Fruit fly (Drosophila melanogaster) whole organism, embryonic: Measurements from ENCODE around the gene CG9522.
A peak's percentile ranks its signal among the peaks of the same experiment; 100 is the strongest.

ENCODE experiments used
- Ada2b ChIP-seq: fragments of 200-800 bp; sonication (Bioruptor generic); IDR thresholded peaks from 2 replicates; pipeline ENCODE4 v1.3.6; 2022; ENCODE audit warnings: missing biosample characterization, missing genetic modification characterization
- Adf1 ChIP-seq: fragments of 200-800 bp; sonication (Bioruptor generic); IDR thresholded peaks from 2 replicates; pipeline ENCODE4 v1.3.6; 2022; ENCODE audit warnings: missing biosample characterization, missing genetic modification characterization
- Antp ChIP-seq: fragments of 200-800 bp; sonication (Bioruptor generic); optimal IDR thresholded peaks from 3 replicates; lab custom pipeline; 2016; ENCODE audit warnings: missing biosample characterization, missing genetic modification characterization
- CG12391 ChIP-seq: fragments of 200-800 bp; sonication (Bioruptor generic); optimal IDR thresholded peaks from 3 replicates; lab custom pipeline; 2018; ENCODE audit warnings: missing biosample characterization, mild to moderate bottlenecking, missing genetic modification characterization, moderate library complexity
- CG13424 ChIP-seq: fragments of 200-800 bp; sonication (Bioruptor generic); optimal IDR thresholded peaks from 2 replicates; lab custom pipeline; 2019; ENCODE audit warnings: missing biosample characterization, mild to moderate bottlenecking, missing genetic modification characterization, moderate library complexity
- CG13624 ChIP-seq: fragments of 200-800 bp; sonication (Bioruptor generic); optimal IDR thresholded peaks from 2 replicates; lab custom pipeline; 2016; ENCODE audit warnings: missing biosample characterization, missing genetic modification characterization
- CG13894 ChIP-seq: fragments of 200-800 bp; sonication (Bioruptor generic); optimal IDR thresholded peaks from 3 replicates; lab custom pipeline; 2018; ENCODE audit warnings: missing biosample characterization, mild to moderate bottlenecking, missing genetic modification characterization, moderate library complexity
- CG14965 ChIP-seq: fragments of 200-800 bp; sonication (Bioruptor generic); optimal IDR thresholded peaks from 2 replicates; lab custom pipeline; 2016; ENCODE audit warnings: missing biosample characterization, missing genetic modification characterization, borderline replicate concordance
- CG15269 ChIP-seq: fragments of 200-800 bp; sonication (Bioruptor generic); optimal IDR thresholded peaks from 2 replicates; lab custom pipeline; 2018; ENCODE audit warnings: missing biosample characterization, mild to moderate bottlenecking, missing genetic modification characterization, moderate library complexity
- CG15479 ChIP-seq: fragments of 200-800 bp; sonication (Bioruptor generic); optimal IDR thresholded peaks from 3 replicates; lab custom pipeline; 2019; ENCODE audit warnings: missing biosample characterization, mild to moderate bottlenecking, missing genetic modification characterization, moderate library complexity
- CG17359 ChIP-seq: fragments of 200-800 bp; sonication (Bioruptor generic); optimal IDR thresholded peaks from 3 replicates; lab custom pipeline; 2018; ENCODE audit warnings: missing biosample characterization, mild to moderate bottlenecking, missing genetic modification characterization, moderate library complexity
- CG2199 ChIP-seq: fragments of 200-800 bp; sonication (Bioruptor generic); IDR thresholded peaks from 3 replicates; pipeline ENCODE4 v1.3.6; 2022; ENCODE audit warnings: missing biosample characterization, missing genetic modification characterization
- CG2678 ChIP-seq: fragments of 200-800 bp; sonication (Bioruptor generic); optimal IDR thresholded peaks from 3 replicates; lab custom pipeline; 2019; ENCODE audit warnings: missing biosample characterization, mild to moderate bottlenecking, missing genetic modification characterization, moderate library complexity
- CG31365 ChIP-seq: fragments of 200-800 bp; sonication (Bioruptor generic); optimal IDR thresholded peaks from 2 replicates; lab custom pipeline; 2018; ENCODE audit warnings: missing biosample characterization, mild to moderate bottlenecking, missing genetic modification characterization
- CG3838 ChIP-seq: fragments of 200-800 bp; sonication (Bioruptor generic); optimal IDR thresholded peaks from 3 replicates; lab custom pipeline; 2016; ENCODE audit warnings: missing biosample characterization, missing genetic modification characterization
- CG5953 ChIP-seq: fragments of 200-800 bp; sonication (Bioruptor generic); IDR thresholded peaks from 2 replicates; pipeline ENCODE4 v1.3.6; 2022; ENCODE audit warnings: missing biosample characterization, missing genetic modification characterization
- CG6654 ChIP-seq: fragments of 200-800 bp; sonication (Bioruptor generic); optimal IDR thresholded peaks from 2 replicates; lab custom pipeline; 2017; ENCODE audit warnings: missing biosample characterization, mild to moderate bottlenecking, missing genetic modification characterization
- CG6689 ChIP-seq: fragments of 200-800 bp; sonication (Bioruptor generic); IDR thresholded peaks from 2 replicates; pipeline ENCODE4 v1.3.6; 2022; ENCODE audit warnings: missing biosample characterization, missing genetic modification characterization
- CG7357 ChIP-seq: fragments of 200-800 bp; sonication (Bioruptor generic); IDR thresholded peaks from 3 replicates; pipeline ENCODE4 v1.3.6; 2022; ENCODE audit warnings: missing biosample characterization, missing genetic modification characterization
- CG7556 ChIP-seq: fragments of 200-800 bp; sonication (Bioruptor generic); optimal IDR thresholded peaks from 2 replicates; lab custom pipeline; 2017; ENCODE audit warnings: missing biosample characterization, mild to moderate bottlenecking, missing genetic modification characterization
- CG7745 ChIP-seq: fragments of 200-800 bp; sonication (Bioruptor generic); optimal IDR thresholded peaks from 2 replicates; lab custom pipeline; 2018; ENCODE audit warnings: missing biosample characterization, mild to moderate bottlenecking, missing genetic modification characterization, moderate library complexity
- CoRest ChIP-seq: fragments of 200-800 bp; sonication (Bioruptor generic); optimal IDR thresholded peaks from 3 replicates; lab custom pipeline; 2018; ENCODE audit warnings: missing biosample characterization, mild to moderate bottlenecking, missing genetic modification characterization, moderate library complexity
- D19A ChIP-seq: fragments of 200-800 bp; optimal IDR thresholded peaks from 3 replicates; lab custom pipeline; 2019; ENCODE audit warnings: missing biosample characterization, mild to moderate bottlenecking, missing genetic modification characterization, moderate library complexity
- Dll ChIP-seq: fragments of 200-800 bp; sonication (Bioruptor generic); IDR thresholded peaks from 4 replicates; pipeline ENCODE4 v1.3.6; 2022; ENCODE audit warnings: missing biosample characterization, missing genetic modification characterization; ENCODE audit not compliant: partially characterized antibody
- Dref ChIP-seq: fragments of 200-800 bp; sonication (Bioruptor generic); IDR thresholded peaks from 2 replicates; pipeline ENCODE4 v1.3.6; 2022; ENCODE audit warnings: missing biosample characterization, missing genetic modification characterization
- E2f1 ChIP-seq: fragments of 200-800 bp; sonication (Bioruptor generic); IDR thresholded peaks from 2 replicates; pipeline ENCODE4 v1.3.6; 2022; ENCODE audit warnings: missing biosample characterization, missing genetic modification characterization
- Fer3 ChIP-seq: fragments of 200-800 bp; sonication (Bioruptor generic); optimal IDR thresholded peaks from 2 replicates; lab custom pipeline; 2018; ENCODE audit warnings: missing biosample characterization, mild to moderate bottlenecking, missing genetic modification characterization, moderate library complexity
- HLH3B ChIP-seq: fragments of 200-800 bp; sonication (Bioruptor generic); IDR thresholded peaks from 2 replicates; pipeline ENCODE4 v1.3.6; 2022; ENCODE audit warnings: missing biosample characterization, missing genetic modification characterization
- Hmx ChIP-seq: fragments of 200-800 bp; sonication (Bioruptor generic); optimal IDR thresholded peaks from 2 replicates; lab custom pipeline; 2016; ENCODE audit warnings: missing biosample characterization, missing genetic modification characterization
- Hr39 ChIP-seq: fragments of >200 bp; optimal IDR thresholded peaks from 2 replicates; lab custom pipeline; 2017
- Mad ChIP-seq: fragments of 200-800 bp; sonication (Bioruptor generic); optimal IDR thresholded peaks from 2 replicates; lab custom pipeline; 2016; ENCODE audit warnings: missing biosample characterization, missing genetic modification characterization
- Max ChIP-seq: fragments of 200-800 bp; sonication (Bioruptor generic); optimal IDR thresholded peaks from 2 replicates; lab custom pipeline; 2016; ENCODE audit warnings: missing biosample characterization, mild to moderate bottlenecking, missing genetic modification characterization
- Opbp ChIP-seq: fragments of 200-800 bp; sonication (Bioruptor generic); IDR thresholded peaks from 3 replicates; pipeline ENCODE4 v1.3.6; 2022; ENCODE audit warnings: missing biosample characterization, missing genetic modification characterization; ENCODE audit not compliant: partially characterized antibody
- chm ChIP-seq: fragments of 200-800 bp; sonication (Bioruptor generic); IDR thresholded peaks from 2 replicates; pipeline ENCODE4 v1.3.6; 2022; ENCODE audit warnings: missing biosample characterization, missing genetic modification characterization
- ci ChIP-seq: fragments of 200-800 bp; sonication (Bioruptor generic); IDR thresholded peaks from 3 replicates; pipeline ENCODE4 v1.3.6; 2022; ENCODE audit warnings: missing biosample characterization, missing genetic modification characterization
- cwo ChIP-seq: fragments of 200-800 bp; sonication (Bioruptor generic); optimal IDR thresholded peaks from 3 replicates; lab custom pipeline; 2017; ENCODE audit warnings: missing biosample characterization, missing genetic modification characterization, mild to moderate bottlenecking, moderate library complexity, missing genetic modification reagents
- dmrt11E ChIP-seq: fragments of 200-800 bp; sonication (Bioruptor generic); optimal IDR thresholded peaks from 3 replicates; lab custom pipeline; 2018; ENCODE audit warnings: missing biosample characterization, mild to moderate bottlenecking, missing genetic modification characterization, moderate library complexity
- gcm ChIP-seq: fragments of 200-800 bp; sonication (Bioruptor generic); optimal IDR thresholded peaks from 2 replicates; lab custom pipeline; 2019; ENCODE audit warnings: missing biosample characterization, mild to moderate bottlenecking, missing genetic modification characterization, moderate library complexity
- gem ChIP-seq: fragments of 200-800 bp; sonication (Bioruptor generic); optimal IDR thresholded peaks from 2 replicates; lab custom pipeline; 2019; ENCODE audit warnings: missing biosample characterization, mild to moderate bottlenecking, missing genetic modification characterization, moderate library complexity
- gsb-n ChIP-seq: fragments of 200-800 bp; sonication (Bioruptor generic); optimal IDR thresholded peaks from 3 replicates; lab custom pipeline; 2018; ENCODE audit warnings: missing biosample characterization, mild to moderate bottlenecking, missing genetic modification characterization
- lmd ChIP-seq: fragments of 200-800 bp; sonication (Bioruptor generic); IDR thresholded peaks from 2 replicates; pipeline ENCODE4 v1.3.6; 2022; ENCODE audit warnings: missing biosample characterization, missing genetic modification characterization
- maf-S ChIP-seq: fragments of 200-800 bp; sonication (Bioruptor generic); optimal IDR thresholded peaks from 2 replicates; lab custom pipeline; 2016; ENCODE audit warnings: missing biosample characterization, missing genetic modification characterization
- so ChIP-seq: fragments of 200-800 bp; sonication (Bioruptor generic); IDR thresholded peaks from 3 replicates; pipeline ENCODE4 v1.3.6; 2022; ENCODE audit warnings: missing biosample characterization, missing genetic modification characterization
- tgo ChIP-seq: fragments of 200-800 bp; sonication (Bioruptor generic); IDR thresholded peaks from 3 replicates; pipeline ENCODE4 v1.3.6; 2022; ENCODE audit warnings: missing biosample characterization, missing genetic modification characterization
- vfl ChIP-seq: fragments of 200-800 bp; sonication (Bioruptor generic); optimal IDR thresholded peaks from 2 replicates; lab custom pipeline; 2016; ENCODE audit warnings: missing biosample characterization, missing genetic modification characterization
- yki ChIP-seq: fragments of >200 bp; optimal IDR thresholded peaks from 3 replicates; lab custom pipeline; 2018
- z ChIP-seq: fragments of 200-800 bp; sonication (Bioruptor generic); IDR thresholded peaks from 3 replicates; pipeline ENCODE4 v1.3.6; 2022; ENCODE audit warnings: missing biosample characterization, missing genetic modification characterization
- zen2 ChIP-seq: fragments of 200-800 bp; sonication (Bioruptor generic); IDR thresholded peaks from 3 replicates; pipeline ENCODE4 v1.3.6; 2022; ENCODE audit warnings: missing biosample characterization, missing genetic modification characterization; ENCODE audit not compliant: partially characterized antibody
- zfh2 ChIP-seq: fragments of 200-800 bp; sonication (Bioruptor generic); optimal IDR thresholded peaks from 2 replicates; lab custom pipeline; 2016; ENCODE audit warnings: missing biosample characterization, missing genetic modification characterization

CG9522 gene

dm6 chrX:14841893-14842505 lies 6.6 kb downstream of the CG9522 start (continued):
- no peak for TF ChIP-seq CG31365 (tag; lab: Kevin White, UChicago)
- TF ChIP-seq zfh2 (GFP tag; lab: Kevin White, UChicago), result no peak
- TF ChIP-seq CG2199 (GFP tag; lab: Robert Waterston, UW), result 0 out of 3 replicates have a peak, but pooled peaks have one; percentile 43
- TF ChIP-seq CG12391, result no peak
- no peak for TF ChIP-seq so (GFP tag; lab: Robert Waterston, UW)
- TF ChIP-seq yki, result no peak

dm6 chrX:14840417-14840872 lies 8.2 kb downstream of the CG9522 start:
- TF ChIP-seq Hmx, result no peak
- no peak for TF ChIP-seq Opbp
- TF ChIP-seq CoRest (tag; lab: Kevin White, UChicago), result peak; percentile 67
- no peak for TF ChIP-seq CG15479 (GFP tag; lab: Kevin White, UChicago)
- TF ChIP-seq CG3838, result no peak
- peak; percentile 47; the same call in 1 of the 2 replicates for TF ChIP-seq lmd (GFP tag; lab: Robert Waterston, UW)
- no peak for TF ChIP-seq Adf1
- TF ChIP-seq CG7745, result no peak
- peak; percentile 81 for TF ChIP-seq gem (tag; lab: Kevin White, UChicago)
- peak; percentile 60 for TF ChIP-seq Fer3 (tag; lab: Kevin White, UChicago)
- TF ChIP-seq CG13624 (GFP tag; lab: Kevin White, UChicago), result no peak
- peak; percentile 56 for TF ChIP-seq CG7556 (GFP tag; lab: Kevin White, UChicago)
- peak; percentile 56 for TF ChIP-seq gcm
- TF ChIP-seq cwo (GFP tag; lab: Kevin White, UChicago), result peak; percentile 26
- TF ChIP-seq CG14965 (GFP tag; lab: Kevin White, UChicago), result no peak
- TF ChIP-seq tgo (GFP tag; lab: Robert Waterston, UW), result peak; percentile 56; the same call in 2 of the 3 replicates
- no peak for TF ChIP-seq Dll (GFP tag; lab: Robert Waterston, UW)
- no peak for TF ChIP-seq CG7357 (GFP tag; lab: Robert Waterston, UW)
- no peak for TF ChIP-seq zen2
- TF ChIP-seq CG2678 (tag; lab: Kevin White, UChicago), result peak; percentile 71
- peak; percentile 72 for TF ChIP-seq CG15269
- TF ChIP-seq HLH3B, result 0 out of 2 replicates have a peak, but pooled peaks have one; percentile 23
- TF ChIP-seq gsb-n (tag; lab: Kevin White, UChicago), result peak; percentile 70
- no peak for TF ChIP-seq z
- TF ChIP-seq CG6689 (GFP tag; lab: Robert Waterston, UW), result peak; percentile 46
- TF ChIP-seq Ada2b (GFP tag; lab: Robert Waterston, UW), result peak; percentile 49; the same call in 1 of the 2 replicates
- peak; percentile 10 for TF ChIP-seq dmrt11E
- no peak for TF ChIP-seq Dref (GFP tag; lab: Robert Waterston, UW)
- TF ChIP-seq Mad (GFP tag; lab: Kevin White, UChicago), result no peak
- no peak for TF ChIP-seq Max (GFP tag; lab: Kevin White, UChicago)
- TF ChIP-seq maf-S (GFP tag; lab: Kevin White, UChicago), result no peak
- TF ChIP-seq Antp, result no peak
- no peak for TF ChIP-seq CG5953 (GFP tag; lab: Robert Waterston, UW)
- TF ChIP-seq D19A (tag; lab: Kevin White, UChicago), result peak; percentile 30
- no peak for TF ChIP-seq Hr39 (lab: Kevin White, UChicago)
- no peak for TF ChIP-seq chm (GFP tag; lab: Robert Waterston, UW)
- no peak for TF ChIP-seq CG6654 (GFP tag; lab: Kevin White, UChicago)
- peak; percentile 60; the same call in 1 of the 2 replicates for TF ChIP-seq E2f1 (GFP tag; lab: Robert Waterston, UW)
- TF ChIP-seq vfl (GFP tag; lab: Kevin White, UChicago), result no peak
- TF ChIP-seq CG17359, result peak; percentile 41
- peak; percentile 33; the same call in 1 of the 3 replicates for TF ChIP-seq ci (GFP tag; lab: Robert Waterston, UW)
- no peak for TF ChIP-seq CG13894 (tag; lab: Kevin White, UChicago)
- peak; percentile 46 for TF ChIP-seq CG13424 (tag; lab: Kevin White, UChicago)
